Fruit fly (Drosophila melanogaster): ENCODE results near the gene Tk.

Gene Tk

DNA sequence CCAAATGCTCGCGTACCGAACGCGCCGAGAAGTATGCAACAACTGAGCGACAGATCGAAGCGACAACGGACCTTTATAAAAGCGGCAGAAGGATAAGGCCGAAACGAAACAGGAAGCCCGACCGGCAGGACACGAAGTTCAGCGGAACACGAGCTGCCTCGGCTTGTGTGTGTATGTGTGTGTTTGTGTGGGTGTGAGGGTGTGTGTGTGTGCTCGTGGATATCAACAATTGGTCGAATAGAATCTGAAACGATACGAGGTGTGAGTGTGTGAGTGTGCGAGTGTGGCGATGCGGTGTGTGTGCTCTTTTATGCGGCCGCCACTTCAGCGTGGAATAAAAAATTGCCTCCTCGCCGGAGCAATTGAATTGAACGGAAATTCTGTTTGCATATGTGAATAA lies at the start of gene Tk:
Gene Tk, minus strand, starts transcription at position 57 of the 400 bp plus-strand sequence.
- TF ChIP-seq CG8632 (GFP tag; optimal IDR thresholded peaks at IDR 0.05) (no peak), eg (GFP tag; IDR thresholded peaks at IDR 0.05) (no peak), achi (GFP tag; optimal IDR thresholded peaks at IDR 0.05) (no peak), CG11902 (GFP tag; optimal IDR thresholded peaks at IDR 0.05) (no peak), salr (GFP tag; optimal IDR thresholded peaks at IDR 0.05) (no peak), ss (GFP tag; optimal IDR thresholded peaks at IDR 0.05) (no peak), Gug (GFP tag; IDR thresholded peaks at IDR 0.05) (no peak), Smox (GFP tag; optimal IDR thresholded peaks at IDR 0.05) (no peak), OdsH (GFP tag; optimal IDR thresholded peaks at IDR 0.05) (no peak), CG6808 (GFP tag; optimal IDR thresholded peaks at IDR 0.05) (no peak), CG16779 (tag; optimal IDR thresholded peaks at IDR 0.05) (no peak), Eip78C (GFP tag) (no peak), CG31627 (GFP tag; optimal IDR thresholded peaks at IDR 0.05) (no peak), CG11294 (GFP tag; IDR thresholded peaks at IDR 0.05) (no peak), fd59A (GFP tag; optimal IDR thresholded peaks at IDR 0.05) (no peak), dsx (GFP tag; optimal IDR thresholded peaks at IDR 0.05; ENCODE audit: poor library complexity, severe bottlenecking) (no peak), dac (GFP tag; optimal IDR thresholded peaks at IDR 0.05) (no peak), CG1621 (tag; optimal IDR thresholded peaks at IDR 0.05) (no peak), Sox15 (GFP tag; optimal IDR thresholded peaks at IDR 0.05) (no peak)

- TF ChIP-seq Eip93F (GFP tag; optimal IDR thresholded peaks at IDR 0.05) (no peak), ss (GFP tag; optimal IDR thresholded peaks at IDR 0.05) (no peak), CG3032 (tag; optimal IDR thresholded peaks at IDR 0.05) (no peak), CG11762 (GFP tag; optimal IDR thresholded peaks at IDR 0.05; ENCODE audit: insufficient read depth) (no peak), Lpt (GFP tag; optimal IDR thresholded peaks at IDR 0.05) (no peak), net (GFP tag; optimal IDR thresholded peaks at IDR 0.05) (no peak), Hr39 (GFP tag; optimal IDR thresholded peaks at IDR 0.05) (no peak), CG11902 (GFP tag; optimal IDR thresholded peaks at IDR 0.05) (no peak), cyc (GFP tag; optimal IDR thresholded peaks at IDR 0.05) (no peak), Eip78C (GFP tag) (no peak), CG3919 (GFP tag; optimal IDR thresholded peaks at IDR 0.05) (no peak)
These were observed 43.8 kb upstream of the Tk start, which contains the start of gene CG14739 for dm6 chr3R:12049113-12049512. TSS of gene CG14739 (minus strand) at chr3R:12049213.

- TF ChIP-seq dac (GFP tag; optimal IDR thresholded peaks at IDR 0.05) (no peak), Eip78C (GFP tag) (no peak), spab (GFP tag; optimal IDR thresholded peaks at IDR 0.05) (no peak), Smox (GFP tag; optimal IDR thresholded peaks at IDR 0.05) (no peak), Eip75B (GFP tag; optimal IDR thresholded peaks at IDR 0.05) (no peak), Hr4 (GFP tag; optimal IDR thresholded peaks at IDR 0.05) (no peak), Sox102F (GFP tag; optimal IDR thresholded peaks at IDR 0.05) (no peak), dsx (GFP tag; optimal IDR thresholded peaks at IDR 0.05; ENCODE audit: poor library complexity, severe bottlenecking) (no peak), CG6276 (GFP tag; optimal IDR thresholded peaks at IDR 0.05) (no peak)
These were observed 35.0 kb upstream of the Tk start, which contains the start of gene CG14736 for dm6 chr3R:12040228-12040627. TSS of gene CG14736 (plus strand) at chr3R:12040528.

dm6 chr3R:12032842-12033241 lies 27.6 kb upstream of the Tk start, which contains the start of gene ssp5:
TSS of gene ssp5 (plus strand) at chr3R:12033142.
- TF ChIP-seq acj6 (GFP tag; optimal IDR thresholded peaks at IDR 0.05) (no peak), Eip75B (GFP tag; optimal IDR thresholded peaks at IDR 0.05) (no peak), svp (GFP tag) (peak; percentile 46)

DNA sequence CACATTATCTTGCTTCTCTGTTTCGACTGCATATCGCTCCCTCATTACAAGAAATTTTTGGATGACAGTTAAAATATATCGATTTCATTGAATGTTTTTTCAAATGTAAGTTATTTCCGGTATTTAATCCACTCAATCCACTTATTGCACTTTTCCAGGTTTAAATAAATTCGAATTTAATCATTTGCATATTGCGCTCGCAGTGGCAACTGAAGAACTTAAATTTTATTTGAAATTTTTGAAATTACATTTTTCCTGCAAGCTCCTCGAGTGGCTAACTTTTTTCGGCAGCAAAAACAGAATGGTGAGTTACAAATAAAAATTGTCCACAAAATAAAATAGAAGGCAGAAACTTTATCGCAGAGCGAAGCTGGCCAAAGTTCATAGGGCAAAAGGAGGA lies 26.4 kb upstream of the Tk start, which contains the start of the genes CG31358, CG42504 and CG42505:
Gene CG31358, minus strand, starts transcription at position 101 of the 400 bp plus-strand sequence.
Gene CG42504, minus strand, starts transcription at position 101 of the 400 bp plus-strand sequence.
Gene CG42505, minus strand, starts transcription at position 101 of the 400 bp plus-strand sequence.
- TF ChIP-seq CG6276 (GFP tag; optimal IDR thresholded peaks at IDR 0.05) (no peak), topi (GFP tag; optimal IDR thresholded peaks at IDR 0.05) (no peak), eg (GFP tag; IDR thresholded peaks at IDR 0.05) (no peak), CG1621 (tag; optimal IDR thresholded peaks at IDR 0.05) (no peak), CG6808 (GFP tag; optimal IDR thresholded peaks at IDR 0.05) (no peak), CG11294 (GFP tag; IDR thresholded peaks at IDR 0.05) (no peak), CG11902 (GFP tag; optimal IDR thresholded peaks at IDR 0.05) (no peak), CG3032 (tag; optimal IDR thresholded peaks at IDR 0.05) (no peak), Gug (GFP tag; IDR thresholded peaks at IDR 0.05) (no peak), Met (GFP tag; optimal IDR thresholded peaks at IDR 0.05) (no peak), acj6 (GFP tag; optimal IDR thresholded peaks at IDR 0.05) (no peak), spab (GFP tag; optimal IDR thresholded peaks at IDR 0.05) (no peak)
